Fruit fly (Drosophila melanogaster) whole organism: ENCODE measurements around the gene Spn77Ba.

Source experiments
- CG8478 ChIP-seq: fragments of >200 bp; optimal IDR thresholded peaks from 2 replicates; lab custom pipeline; 2018; ENCODE audit warnings: inconsistent platforms
- Dll ChIP-seq: fragments of >200 bp; optimal IDR thresholded peaks from 2 replicates; lab custom pipeline; 2017
- EcR ChIP-seq, 2 experiments: fragments of >200 bp; optimal IDR thresholded peaks; 2 replicates each; lab custom pipeline; 2017; ENCODE audit warnings: missing biosample characterization in 2 of 2, missing genetic modification characterization in 2 of 2, missing genetic modification reagents in 2 of 2
- pan ChIP-seq: fragments of >200 bp; optimal IDR thresholded peaks from 2 replicates; lab custom pipeline; 2017
- psq ChIP-seq: fragments of >200 bp; optimal IDR thresholded peaks from 2 replicates; lab custom pipeline; 2017
- usp ChIP-seq: fragments of >200 bp; optimal IDR thresholded peaks from 2 replicates; lab custom pipeline; 2017; ENCODE audit warnings: missing biosample characterization, missing genetic modification characterization, mixed read lengths

DNA sequence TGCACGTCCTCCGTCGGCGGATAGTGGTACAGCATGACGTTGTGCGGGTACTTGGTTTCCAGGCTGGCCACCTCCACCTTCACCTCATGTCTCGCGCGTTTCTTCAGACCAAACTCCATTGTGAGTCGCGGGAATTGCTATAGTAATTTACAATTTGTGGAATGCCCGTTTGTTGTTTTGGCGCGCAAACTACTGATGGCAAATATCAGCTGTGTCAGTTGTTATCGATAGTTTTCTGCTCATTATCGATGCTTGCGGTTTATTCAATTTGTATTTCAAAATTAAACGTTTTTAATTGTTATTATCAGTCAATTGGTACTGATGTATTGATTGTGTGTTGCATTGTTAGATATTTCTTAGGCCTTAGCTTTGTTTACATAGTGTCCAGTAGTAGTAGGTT is 44.4 kb downstream of the Spn77Ba start, which contains the start of gene Prim2:
- no peak for TF ChIP-seq psq (lab: Kevin White, UChicago)
- no peak for TF ChIP-seq CG8478 (lab: Kevin White, UChicago)
- no peak for TF ChIP-seq Dll (lab: Kevin White, UChicago)
- TF ChIP-seq EcR (GFP tag; optimal IDR thresholded peaks at IDR 0.05; lab: Kevin White, UChicago) = no peak
- no peak for TF ChIP-seq pan
- TF ChIP-seq usp = no peak
